Worm (Caenorhabditis elegans): ENCODE results near the gene F37A4.3.

F37A4.3 gene

DNA sequence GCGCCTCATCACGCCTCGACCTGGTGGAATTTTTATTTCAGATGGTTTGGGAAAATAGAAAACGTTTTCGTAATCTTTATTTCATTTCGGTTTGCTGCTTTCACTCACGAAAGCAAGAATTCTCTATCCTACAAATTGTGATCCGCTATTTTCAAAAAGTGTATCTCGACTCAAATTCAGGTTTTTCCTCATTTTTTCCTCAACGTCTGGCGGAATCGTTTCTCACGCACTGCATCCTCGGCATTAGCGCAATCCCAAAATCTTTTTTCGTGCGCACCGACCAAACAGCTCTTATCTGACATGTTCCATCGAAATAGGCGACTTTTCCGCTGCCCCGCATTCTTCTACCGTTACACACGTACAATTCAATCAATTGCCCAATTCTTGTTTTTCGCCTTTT lies at the start of gene F37A4.3:
TSS of gene F37A4.3 (plus strand) at position 301 of the 400 bp plus-strand sequence.
- no peak for TF ChIP-seq unc-55 (GFP tag; optimal IDR thresholded peaks at IDR 0.05)
- no peak for TF ChIP-seq ama-1 (optimal IDR thresholded peaks at IDR 0.05)
- TF ChIP-seq nhr-11 (tag; optimal IDR thresholded peaks at IDR 0.05), result no peak
- TF ChIP-seq fkh-6 (tag; optimal IDR thresholded peaks at IDR 0.05), result no peak
- TF ChIP-seq nfya-1 (tag; optimal IDR thresholded peaks at IDR 0.05), result no peak
- no peak for TF ChIP-seq dve-1 (tag; optimal IDR thresholded peaks at IDR 0.05)
- no peak for TF ChIP-seq ceh-18 (tag; optimal IDR thresholded peaks at IDR 0.05)
- no peak for TF ChIP-seq ceh-45 (GFP tag; IDR thresholded peaks at IDR 0.05)
- no peak for TF ChIP-seq F13H6.1 (tag; optimal IDR thresholded peaks at IDR 0.05)
- no peak for TF ChIP-seq ceh-22 (tag; optimal IDR thresholded peaks at IDR 0.05)
- no peak for TF ChIP-seq unc-86 (tag; optimal IDR thresholded peaks at IDR 0.05)
- no peak for TF ChIP-seq nhr-232 (tag; optimal IDR thresholded peaks at IDR 0.05)
- TF ChIP-seq fax-1 (tag; optimal IDR thresholded peaks at IDR 0.05), result no peak
- no peak for TF ChIP-seq ceh-31 (tag; optimal IDR thresholded peaks at IDR 0.05)
- TF ChIP-seq pag-3 (tag; optimal IDR thresholded peaks at IDR 0.05; ENCODE audit: borderline replicate concordance), result no peak
- TF ChIP-seq hlh-30 (tag; optimal IDR thresholded peaks at IDR 0.05; ENCODE audit: insufficient read depth), result no peak
- no peak for TF ChIP-seq fkh-10 (GFP tag; optimal IDR thresholded peaks at IDR 0.05)
- no peak for TF ChIP-seq pqm-1 (tag; optimal IDR thresholded peaks at IDR 0.05)
- TF ChIP-seq lim-6 (tag; optimal IDR thresholded peaks at IDR 0.05), result no peak
- no peak for TF ChIP-seq mec-3 (tag; optimal IDR thresholded peaks at IDR 0.05; ENCODE audit: borderline replicate concordance)

DNA sequence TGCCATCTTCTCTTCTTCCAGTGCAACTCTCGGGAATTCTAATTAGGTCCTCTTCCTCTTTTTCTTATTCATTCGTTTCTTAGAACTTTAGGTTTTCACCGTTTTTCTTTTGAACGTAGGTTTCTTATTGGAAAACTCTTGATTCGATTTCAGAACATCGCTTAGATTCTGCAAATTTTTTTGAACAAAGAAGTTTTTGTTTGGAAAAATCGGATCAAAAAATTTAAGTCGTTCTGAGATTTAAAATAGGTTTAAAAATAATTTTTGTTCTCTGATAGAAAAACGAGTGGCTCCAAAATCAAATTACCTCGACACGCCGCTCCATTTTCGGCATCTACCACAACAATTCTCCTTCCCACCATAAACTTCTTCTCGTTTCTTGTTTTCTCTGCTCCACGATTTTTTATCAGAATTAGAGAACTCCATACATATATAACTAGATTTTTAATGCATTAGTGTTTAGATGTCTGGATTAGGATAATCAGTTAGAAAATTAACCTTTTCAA lies 47.6 kb upstream of the F37A4.3 start:
- TF ChIP-seq pros-1 (tag; optimal IDR thresholded peaks at IDR 0.05) (no peak), unc-55 (GFP tag; optimal IDR thresholded peaks at IDR 0.05) (no peak), hlh-13 (GFP tag; optimal IDR thresholded peaks at IDR 0.05) (no peak), ttx-3 (tag; optimal IDR thresholded peaks at IDR 0.05) (no peak), unc-42 (tag; optimal IDR thresholded peaks at IDR 0.05) (peak; percentile 62)

ce11 chrIII:6675460-6675859 lies 42.9 kb upstream of the F37A4.3 start, which contains the start of gene rbf-1:
Gene rbf-1 (plus strand): TSS chrIII:6675760.
- no peak for TF ChIP-seq ceh-48 (tag; optimal IDR thresholded peaks at IDR 0.05)
- TF ChIP-seq ztf-16 (tag; optimal IDR thresholded peaks at IDR 0.05), result no peak
- TF ChIP-seq ceh-34 (tag; optimal IDR thresholded peaks at IDR 0.05), result no peak
- TF ChIP-seq rnt-1 (tag; optimal IDR thresholded peaks at IDR 0.05), result no peak
- no peak for TF ChIP-seq ttx-3 (tag; optimal IDR thresholded peaks at IDR 0.05)
- no peak for TF ChIP-seq unc-3 (GFP tag; conservative IDR thresholded peaks at IDR 0.05)
- TF ChIP-seq unc-3 (tag; optimal IDR thresholded peaks at IDR 0.05), result no peak
- no peak for TF ChIP-seq C08G9.2 (tag; optimal IDR thresholded peaks at IDR 0.05)
- TF ChIP-seq nhr-11 (tag; optimal IDR thresholded peaks at IDR 0.05), result no peak
- no peak for TF ChIP-seq hlh-30 (tag; optimal IDR thresholded peaks at IDR 0.05; ENCODE audit: insufficient read depth)
- TF ChIP-seq K09A11.1 (tag; optimal IDR thresholded peaks at IDR 0.05; ENCODE audit: insufficient read depth), result no peak

DNA sequence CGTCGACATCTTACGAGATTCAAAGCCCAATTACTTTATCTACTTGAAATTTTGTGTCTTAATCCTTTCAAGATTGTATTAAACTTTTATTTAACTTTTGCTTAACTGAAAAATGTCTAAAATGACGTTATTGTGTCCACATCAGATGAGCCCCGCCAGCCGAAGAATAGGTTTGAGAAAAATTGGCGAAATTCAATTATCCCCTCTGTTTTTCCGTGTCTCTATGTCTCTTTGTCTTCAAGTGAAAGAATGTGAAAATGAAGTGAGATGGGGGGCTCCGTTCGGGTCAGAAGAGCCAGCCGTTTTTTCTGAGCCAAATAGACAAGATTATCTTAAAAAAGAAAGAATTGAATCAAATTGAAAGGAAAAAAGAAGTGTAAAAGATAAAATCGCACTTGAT lies 41.1 kb upstream of the F37A4.3 start:
- TF ChIP-seq hlh-13 (GFP tag; optimal IDR thresholded peaks at IDR 0.05), result no peak
- peak; percentile 71 for TF ChIP-seq unc-42 (tag; optimal IDR thresholded peaks at IDR 0.05)

DNA sequence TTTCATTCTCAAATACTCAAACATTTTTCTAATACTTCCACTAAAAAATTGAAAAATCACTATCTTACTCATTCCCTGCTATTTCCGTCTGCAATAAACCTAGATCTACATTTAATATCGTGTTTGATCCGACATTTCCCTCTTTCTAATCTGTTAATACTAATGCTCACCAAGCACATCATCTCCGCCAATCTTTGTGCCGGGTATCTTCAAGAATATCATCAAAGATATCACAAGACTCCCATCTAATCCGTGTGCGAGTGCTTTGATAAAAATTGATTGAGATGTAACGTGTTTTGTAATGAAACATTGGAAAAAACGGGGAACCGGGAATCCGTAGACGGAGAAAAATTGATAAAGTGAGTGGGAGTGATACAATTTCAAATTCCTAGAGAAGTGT lies 39.0 kb upstream of the F37A4.3 start:
- no peak for TF ChIP-seq fax-1 (tag; optimal IDR thresholded peaks at IDR 0.05)
- TF ChIP-seq ceh-19 (GFP tag; optimal IDR thresholded peaks at IDR 0.05), result no peak
- no peak for TF ChIP-seq ztf-16 (tag; optimal IDR thresholded peaks at IDR 0.05)
- TF ChIP-seq ttx-3 (tag; optimal IDR thresholded peaks at IDR 0.05), result no peak
- no peak for TF ChIP-seq ceh-22 (tag; optimal IDR thresholded peaks at IDR 0.05)
- no peak for TF ChIP-seq ceh-48 (tag; optimal IDR thresholded peaks at IDR 0.05)
- no peak for TF ChIP-seq hlh-15 (tag; optimal IDR thresholded peaks at IDR 0.05)
- TF ChIP-seq hlh-13 (GFP tag; optimal IDR thresholded peaks at IDR 0.05), result no peak
- TF ChIP-seq K09A11.1 (tag; optimal IDR thresholded peaks at IDR 0.05; ENCODE audit: insufficient read depth), result no peak
- TF ChIP-seq tbx-7 (tag; optimal IDR thresholded peaks at IDR 0.05), result no peak
- no peak for TF ChIP-seq unc-3 (GFP tag; conservative IDR thresholded peaks at IDR 0.05)
- TF ChIP-seq unc-3 (tag; optimal IDR thresholded peaks at IDR 0.05), result no peak
- no peak for TF ChIP-seq ceh-31 (tag; optimal IDR thresholded peaks at IDR 0.05)
- TF ChIP-seq rnt-1 (tag; optimal IDR thresholded peaks at IDR 0.05), result no peak
- TF ChIP-seq pha-4 (tag; optimal IDR thresholded peaks at IDR 0.05), result no peak
- no peak for TF ChIP-seq fkh-10 (GFP tag; optimal IDR thresholded peaks at IDR 0.05)
- no peak for TF ChIP-seq npax-4 (tag; optimal IDR thresholded peaks at IDR 0.05)
- TF ChIP-seq ceh-34 (tag; optimal IDR thresholded peaks at IDR 0.05), result no peak

All from whole organism, late embryonic.